Worm (Caenorhabditis elegans) whole organism, mixed stage, embryonic: ENCODE results near the gene srz-97.

Experiments used
- M03D4.4 ChIP-seq: sonication (generic microtip); optimal IDR thresholded peaks from 2 replicates; lab custom pipeline; 2017; ENCODE audit warnings: mild to moderate bottlenecking, missing genetic modification characterization, missing compliant biosample characterization
- blmp-1 ChIP-seq: fragments of 150-350 bp; optimal IDR thresholded peaks from 2 replicates; lab custom pipeline; 2014; ENCODE audit warnings: missing biosample characterization, missing genetic modification characterization
- ces-1 ChIP-seq: fragments of 150-350 bp; optimal IDR thresholded peaks from 2 replicates; lab custom pipeline; 2014; ENCODE audit warnings: missing biosample characterization, missing genetic modification reagents, missing genetic modification characterization
- lin-13 ChIP-seq: fragments of 150-350 bp; optimal IDR thresholded peaks from 2 replicates; lab custom pipeline; 2014; ENCODE audit warnings: missing biosample characterization, missing genetic modification characterization
- nhr-237 ChIP-seq: fragments of 150-350 bp; optimal IDR thresholded peaks from 2 replicates; lab custom pipeline; 2014; ENCODE audit warnings: missing biosample characterization, missing genetic modification characterization
- nhr-28 ChIP-seq: fragments of 150-350 bp; optimal IDR thresholded peaks from 2 replicates; lab custom pipeline; 2014; ENCODE audit warnings: missing biosample characterization, missing genetic modification characterization
- pha-4 ChIP-seq: fragments of 150-350 bp; optimal IDR thresholded peaks from 2 replicates; lab custom pipeline; 2018; ENCODE audit warnings: missing biosample characterization, missing genetic modification reagents, missing genetic modification characterization
- unc-39 ChIP-seq: fragments of 150-350 bp; optimal IDR thresholded peaks from 2 replicates; lab custom pipeline; 2014; ENCODE audit warnings: missing biosample characterization, missing genetic modification characterization
- zip-8 ChIP-seq: fragments of 150-350 bp; optimal IDR thresholded peaks from 2 replicates; lab custom pipeline; 2014; ENCODE audit warnings: missing biosample characterization, missing genetic modification characterization

- TF ChIP-seq nhr-237 (tag; lab: Kevin White, UChicago) (no peak), zip-8 (tag; lab: Kevin White, UChicago) (no peak), unc-39 (tag; lab: Kevin White, UChicago) (no peak), pha-4 (no peak), nhr-28 (no peak), blmp-1 (tag; lab: Kevin White, UChicago) (no peak), ces-1 (GFP tag; lab: Kevin White, UChicago) (no peak), lin-13 (no peak), M03D4.4 (no peak)
Observed at ce11 chrV:14438099-14438739, 29.8 kb downstream of the srz-97 start.
